Fruit fly (Drosophila melanogaster) whole organism, embryonic: ENCODE data around the gene Osi19.
A peak's percentile ranks its signal among the peaks of the same experiment; 100 is the strongest.

ENCODE experiments used
- Ada2b ChIP-seq: fragments of 200-800 bp; sonication (Bioruptor generic); IDR thresholded peaks from 2 replicates; pipeline ENCODE4 v1.3.6; 2022; ENCODE audit warnings: missing biosample characterization, missing genetic modification characterization
- Antp ChIP-seq: fragments of 200-800 bp; sonication (Bioruptor generic); optimal IDR thresholded peaks from 3 replicates; lab custom pipeline; 2016; ENCODE audit warnings: missing biosample characterization, missing genetic modification characterization
- Atf3 ChIP-seq: fragments of 200-800 bp; sonication (Bioruptor generic); optimal IDR thresholded peaks from 3 replicates; lab custom pipeline; 2016; ENCODE audit warnings: missing biosample characterization, missing genetic modification characterization
- CG12659 ChIP-seq: fragments of 200-800 bp; sonication (Bioruptor generic); optimal IDR thresholded peaks from 3 replicates; lab custom pipeline; 2017; ENCODE audit warnings: mild to moderate bottlenecking, missing biosample characterization, missing genetic modification reagents, missing genetic modification characterization
- CG12744 ChIP-seq: fragments of 200-800 bp; sonication (Bioruptor generic); optimal IDR thresholded peaks from 2 replicates; lab custom pipeline; 2016; ENCODE audit warnings: missing biosample characterization, missing genetic modification characterization
- CG12942 ChIP-seq: fragments of 200-800 bp; sonication (Bioruptor generic); optimal IDR thresholded peaks from 3 replicates; lab custom pipeline; 2016; ENCODE audit warnings: missing biosample characterization, missing genetic modification characterization
- CG14014 ChIP-seq: fragments of 200-800 bp; sonication (Bioruptor generic); IDR thresholded peaks from 2 replicates; pipeline ENCODE4 v1.3.6; 2022; ENCODE audit warnings: missing biosample characterization, missing genetic modification characterization
- CG16815 ChIP-seq: fragments of 200-800 bp; sonication (Bioruptor generic); optimal IDR thresholded peaks from 3 replicates; lab custom pipeline; 2017; ENCODE audit warnings: missing biosample characterization, mild to moderate bottlenecking, missing genetic modification characterization
- CG17912 ChIP-seq: fragments of 200-800 bp; sonication (Bioruptor generic); optimal IDR thresholded peaks from 2 replicates; lab custom pipeline; 2018; ENCODE audit warnings: missing biosample characterization, mild to moderate bottlenecking, missing genetic modification characterization
- CG2875 ChIP-seq: fragments of 200-800 bp; sonication (Bioruptor generic); optimal IDR thresholded peaks from 2 replicates; lab custom pipeline; 2017; ENCODE audit warnings: missing biosample characterization, mild to moderate bottlenecking, missing genetic modification characterization, missing genetic modification reagents
- CG30020 ChIP-seq: fragments of 200-800 bp; optimal IDR thresholded peaks from 2 replicates; lab custom pipeline; 2019; ENCODE audit warnings: missing biosample characterization, mild to moderate bottlenecking, missing genetic modification characterization, moderate library complexity
- CG32532 ChIP-seq: fragments of 200-800 bp; sonication (Bioruptor generic); IDR thresholded peaks from 2 replicates; pipeline ENCODE4 v1.3.6; 2022; ENCODE audit warnings: missing biosample characterization, missing genetic modification characterization
- CG34224 ChIP-seq: fragments of 200-800 bp; sonication (Bioruptor generic); IDR thresholded peaks from 3 replicates; pipeline ENCODE4 v1.3.6; 2022; ENCODE audit warnings: missing biosample characterization, missing genetic modification characterization; ENCODE audit not compliant: partially characterized antibody
- CG4282 ChIP-seq: fragments of 200-800 bp; sonication (Bioruptor generic); optimal IDR thresholded peaks from 2 replicates; lab custom pipeline; 2016; ENCODE audit warnings: missing biosample characterization, missing genetic modification characterization
- CG5245 ChIP-seq: fragments of 200-800 bp; sonication (Bioruptor generic); optimal IDR thresholded peaks from 3 replicates; lab custom pipeline; 2016; ENCODE audit warnings: missing biosample characterization, missing genetic modification characterization
- CG6765 ChIP-seq: fragments of 200-800 bp; sonication (Bioruptor generic); optimal IDR thresholded peaks from 3 replicates; lab custom pipeline; 2017; ENCODE audit warnings: missing biosample characterization, mild to moderate bottlenecking, missing genetic modification characterization
- CG7928 ChIP-seq: fragments of 200-800 bp; sonication (Bioruptor generic); optimal IDR thresholded peaks from 2 replicates; lab custom pipeline; 2017; ENCODE audit warnings: missing biosample characterization, mild to moderate bottlenecking, missing genetic modification characterization
- ERR ChIP-seq: fragments of 200-800 bp; sonication (Bioruptor generic); optimal IDR thresholded peaks from 2 replicates; lab custom pipeline; 2016; ENCODE audit warnings: missing biosample characterization, missing genetic modification characterization
- HLH4C ChIP-seq: fragments of 200-800 bp; sonication (Bioruptor generic); IDR thresholded peaks from 3 replicates; pipeline ENCODE4 v1.3.6; 2022; ENCODE audit warnings: missing biosample characterization, missing genetic modification characterization; ENCODE audit not compliant: partially characterized antibody
- Hand ChIP-seq: fragments of 200-800 bp; sonication (Bioruptor generic); optimal IDR thresholded peaks from 2 replicates; lab custom pipeline; 2017; ENCODE audit warnings: mild to moderate bottlenecking, missing biosample characterization, missing genetic modification reagents, missing genetic modification characterization
- Lim3 ChIP-seq: fragments of 200-800 bp; sonication (Bioruptor generic); IDR thresholded peaks from 2 replicates; pipeline ENCODE4 v1.3.6; 2022; ENCODE audit warnings: missing biosample characterization, missing genetic modification characterization
- NC2β ChIP-seq: fragments of 200-800 bp; sonication (Bioruptor generic); optimal IDR thresholded peaks from 2 replicates; lab custom pipeline; 2016; ENCODE audit warnings: missing biosample characterization, missing genetic modification characterization
- Nf-YC ChIP-seq: fragments of 200-800 bp; optimal IDR thresholded peaks from 3 replicates; lab custom pipeline; 2019; ENCODE audit warnings: missing biosample characterization, mild to moderate bottlenecking, missing genetic modification characterization, moderate library complexity
- Six4 ChIP-seq: fragments of 200-800 bp; sonication (Bioruptor generic); optimal IDR thresholded peaks from 2 replicates; lab custom pipeline; 2016; ENCODE audit warnings: missing biosample characterization, missing genetic modification characterization
- Sry-δ ChIP-seq: fragments of 200-800 bp; sonication (Bioruptor generic); optimal IDR thresholded peaks from 2 replicates; lab custom pipeline; 2016; ENCODE audit warnings: missing biosample characterization, missing genetic modification characterization
- Trl ChIP-seq, 3 experiments: fragments of >200 bp in 2 of 3; fragments of 200-800 bp in 1 of 3; sonication (Bioruptor generic) in 1 of 3; optimal IDR thresholded peaks; 2 replicates in 1 of 3; 3 replicates in 2 of 3; lab custom pipeline; 2016 to 2017; ENCODE audit warnings: missing biosample characterization in 1 of 3, missing genetic modification characterization in 1 of 3
- Xrp1 ChIP-seq: fragments of 200-800 bp; sonication (Bioruptor generic); IDR thresholded peaks from 2 replicates; pipeline ENCODE4 v1.3.6; 2022; ENCODE audit warnings: missing biosample characterization, missing genetic modification characterization
- ash1 ChIP-seq: fragments of 200-800 bp; sonication (Bioruptor generic); optimal IDR thresholded peaks from 2 replicates; lab custom pipeline; 2018; ENCODE audit warnings: missing biosample characterization, mild to moderate bottlenecking, missing genetic modification characterization
- az2 ChIP-seq: fragments of 200-800 bp; sonication (Bioruptor generic); optimal IDR thresholded peaks from 3 replicates; lab custom pipeline; 2016; ENCODE audit warnings: missing biosample characterization, missing genetic modification characterization
- bab2 ChIP-seq: fragments of 200-800 bp; sonication (Bioruptor generic); optimal IDR thresholded peaks from 2 replicates; lab custom pipeline; 2016; ENCODE audit warnings: missing biosample characterization, missing genetic modification characterization
- bcd ChIP-seq: fragments of 200-800 bp; sonication (Bioruptor generic); optimal IDR thresholded peaks from 2 replicates; lab custom pipeline; 2017; ENCODE audit warnings: missing biosample characterization, mild to moderate bottlenecking, missing genetic modification characterization
- bigmax ChIP-seq: fragments of 200-800 bp; sonication (Bioruptor generic); optimal IDR thresholded peaks from 2 replicates; lab custom pipeline; 2018; ENCODE audit warnings: missing biosample characterization, mild to moderate bottlenecking, missing genetic modification characterization
- ci ChIP-seq: fragments of 200-800 bp; sonication (Bioruptor generic); IDR thresholded peaks from 3 replicates; pipeline ENCODE4 v1.3.6; 2022; ENCODE audit warnings: missing biosample characterization, missing genetic modification characterization
- croc ChIP-seq: fragments of 200-800 bp; sonication (Bioruptor generic); conservative IDR thresholded peaks from 3 replicates; pipeline ENCODE4 v1.3.6; 2022; ENCODE audit warnings: missing biosample characterization, missing genetic modification characterization
- dm ChIP-seq: fragments of 200-800 bp; sonication (Bioruptor generic); optimal IDR thresholded peaks from 3 replicates; lab custom pipeline; 2016; ENCODE audit warnings: missing biosample characterization, missing genetic modification characterization
- fu2 ChIP-seq: fragments of 200-800 bp; sonication (Bioruptor generic); optimal IDR thresholded peaks from 2 replicates; lab custom pipeline; 2016; ENCODE audit warnings: missing biosample characterization, missing genetic modification characterization
- hb ChIP-seq: fragments of 200-800 bp; sonication (Bioruptor generic); IDR thresholded peaks from 3 replicates; pipeline ENCODE4 v1.3.6; 2022; ENCODE audit warnings: missing biosample characterization, missing genetic modification characterization; ENCODE audit not compliant: partially characterized antibody
- hkb ChIP-seq, 2 experiments: fragments of 200-800 bp in 1 of 2; fragments of >200 bp in 1 of 2; sonication (Bioruptor generic) in 1 of 2; IDR thresholded peaks in 1 of 2; optimal IDR thresholded peaks in 1 of 2; 2 replicates each; pipeline versions ENCODE4 v1.3.6 to Lab custom; 2017 to 2022; ENCODE audit warnings: missing biosample characterization in 1 of 2, missing genetic modification characterization in 1 of 2
- lmd ChIP-seq: fragments of 200-800 bp; sonication (Bioruptor generic); IDR thresholded peaks from 2 replicates; pipeline ENCODE4 v1.3.6; 2022; ENCODE audit warnings: missing biosample characterization, missing genetic modification characterization
- luna ChIP-seq: fragments of 200-800 bp; sonication (Bioruptor generic); optimal IDR thresholded peaks from 2 replicates; lab custom pipeline; 2016; ENCODE audit warnings: missing biosample characterization, missing genetic modification characterization
- nom ChIP-seq: fragments of 200-800 bp; sonication (Bioruptor generic); optimal IDR thresholded peaks from 2 replicates; lab custom pipeline; 2017; ENCODE audit warnings: missing biosample characterization, missing genetic modification characterization, mild to moderate bottlenecking, moderate library complexity, missing genetic modification reagents
- pan ChIP-seq, 4 experiments: fragments of >200 bp in 3 of 4; fragments of 200-800 bp in 1 of 4; sonication (Bioruptor generic) in 1 of 4; optimal IDR thresholded peaks in 3 of 4; IDR thresholded peaks in 1 of 4; 2 replicates each; pipeline versions ENCODE4 v1.3.6 to Lab custom; 2017 to 2022; ENCODE audit warnings: missing biosample characterization in 2 of 4, missing genetic modification characterization in 2 of 4, mixed read lengths in 1 of 4
- pum ChIP-seq: fragments of 200-800 bp; sonication (Bioruptor generic); optimal IDR thresholded peaks from 2 replicates; lab custom pipeline; 2016; ENCODE audit warnings: missing biosample characterization, missing genetic modification characterization
- schlank ChIP-seq: fragments of 200-800 bp; sonication (Bioruptor generic); optimal IDR thresholded peaks from 2 replicates; lab custom pipeline; 2018; ENCODE audit warnings: missing biosample characterization, mild to moderate bottlenecking, missing genetic modification characterization
- seq ChIP-seq: fragments of 200-800 bp; sonication (Bioruptor generic); IDR thresholded peaks from 2 replicates; pipeline ENCODE4 v1.3.6; 2022; ENCODE audit warnings: missing biosample characterization, missing genetic modification characterization
- slbo ChIP-seq: fragments of 200-800 bp; sonication (Bioruptor generic); IDR thresholded peaks from 2 replicates; pipeline ENCODE4 v1.3.6; 2022; ENCODE audit warnings: missing biosample characterization, missing genetic modification characterization
- sob ChIP-seq: fragments of 200-800 bp; sonication (Bioruptor generic); IDR thresholded peaks from 2 replicates; pipeline ENCODE4 v1.3.6; 2022; ENCODE audit warnings: missing biosample characterization, missing genetic modification characterization
- stwl ChIP-seq: fragments of 200-800 bp; sonication (Bioruptor generic); optimal IDR thresholded peaks from 3 replicates; lab custom pipeline; 2018; ENCODE audit warnings: missing biosample characterization, mild to moderate bottlenecking, missing genetic modification characterization, moderate library complexity

Gene Osi19

dm6 chr3R:6353624-6354352, 18.6 kb downstream of the Osi19 start (continued):
- TF ChIP-seq NC2β (GFP tag; lab: Kevin White, UChicago) (peak; percentile 39), bab2 (GFP tag; lab: Kevin White, UChicago) (peak; percentile 70), CG2875 (GFP tag; lab: Kevin White, UChicago) (peak; percentile 68), Ada2b (GFP tag; lab: Robert Waterston, UW) (peak; percentile 32; the same call in 1 of the 2 replicates), Hand (GFP tag; lab: Kevin White, UChicago) (peak; percentile 66), CG32532 (GFP tag; lab: Robert Waterston, UW) (peak; percentile 47; the same call in 1 of the 2 replicates), bigmax (GFP tag; lab: Kevin White, UChicago) (no peak), Trl (optimal IDR thresholded peaks at IDR 0.05; lab: Kevin White, UChicago) (peak; percentile 1 to 52), Trl (GFP tag; optimal IDR thresholded peaks at IDR 0.05; lab: Kevin White, UChicago) (peak; percentile 36), ci (GFP tag; lab: Robert Waterston, UW) (peak; percentile 55; the same call in 1 of the 3 replicates), pan (optimal IDR thresholded peaks at IDR 0.05; lab: Kevin White, UChicago) (no peak), pan (GFP tag; optimal IDR thresholded peaks at IDR 0.05 in 1 of 2, IDR thresholded peaks at IDR 0.05 in 1 of 2) (peak in 1 of 2 experiments; percentile 70), Sry-δ (peak; percentile 17), hb (GFP tag; lab: Robert Waterston, UW) (no peak; the same call in 2 of the 3 replicates), Antp (GFP tag; lab: Kevin White, UChicago) (peak; percentile 53), CG12744 (GFP tag; lab: Kevin White, UChicago) (no peak), luna (GFP tag; lab: Kevin White, UChicago) (peak; percentile 29), CG12659 (GFP tag; lab: Kevin White, UChicago) (peak; percentile 89), fu2 (peak; percentile 67), az2 (GFP tag; lab: Kevin White, UChicago) (peak; percentile 81), croc (GFP tag; lab: Robert Waterston, UW) (peak; percentile 44; the same call in 1 of the 3 replicates), seq (GFP tag; lab: Robert Waterston, UW) (peak; percentile 62; the same call in 1 of the 2 replicates), CG34224 (no peak), CG4282 (GFP tag; lab: Kevin White, UChicago) (peak; percentile 75), sob (GFP tag; lab: Robert Waterston, UW) (0 out of 2 replicates have a peak, but pooled peaks have one; percentile 34), CG14014 (GFP tag; lab: Robert Waterston, UW) (peak; percentile 29; the same call in 1 of the 2 replicates), CG12942 (GFP tag; lab: Kevin White, UChicago) (peak; percentile 63), pum (GFP tag; lab: Kevin White, UChicago) (peak; percentile 35), Six4 (GFP tag; lab: Kevin White, UChicago) (peak; percentile 57), nom (GFP tag; lab: Kevin White, UChicago) (no peak), CG17912 (GFP tag; lab: Kevin White, UChicago) (no peak), CG6765 (peak; percentile 60), bcd (GFP tag; lab: Kevin White, UChicago) (peak; percentile 84), stwl (tag; lab: Kevin White, UChicago) (no peak), Xrp1 (GFP tag; lab: Robert Waterston, UW) (peak; percentile 55), hkb (optimal IDR thresholded peaks at IDR 0.05; lab: Kevin White, UChicago) (no peak), hkb (GFP tag; IDR thresholded peaks at IDR 0.05; lab: Robert Waterston, UW) (peak; percentile 67), schlank (tag; lab: Kevin White, UChicago) (peak; percentile 15), Nf-YC (tag; lab: Kevin White, UChicago) (no peak), HLH4C (GFP tag; lab: Robert Waterston, UW) (no peak), ERR (GFP tag; lab: Kevin White, UChicago) (no peak), ash1 (GFP tag; lab: Kevin White, UChicago) (no peak), CG30020 (no peak), dm (peak; percentile 49), Atf3 (GFP tag; lab: Kevin White, UChicago) (peak; percentile 41), CG7928 (GFP tag; lab: Kevin White, UChicago) (peak; percentile 2), CG16815 (GFP tag; lab: Kevin White, UChicago) (peak; percentile 65), CG5245 (GFP tag; lab: Kevin White, UChicago) (peak; percentile 38), slbo (GFP tag; lab: Robert Waterston, UW) (no peak), lmd (peak; percentile 76), Lim3 (GFP tag; lab: Robert Waterston, UW) (no peak)
